Worm (Caenorhabditis elegans) whole organism, late embryonic: ENCODE data around the gene D2089.3.

Experiments used
- F13H6.1 ChIP-seq: sonication (generic microtip); optimal IDR thresholded peaks from 2 replicates; lab custom pipeline; 2016; ENCODE audit warnings: missing genetic modification characterization, missing compliant biosample characterization
- ceh-48 ChIP-seq: sonication (generic microtip); optimal IDR thresholded peaks from 2 replicates; lab custom pipeline; 2016; ENCODE audit warnings: missing genetic modification characterization, inconsistent platforms, missing compliant biosample characterization
- nfya-1 ChIP-seq: sonication (generic microtip); optimal IDR thresholded peaks from 2 replicates; lab custom pipeline; 2017; ENCODE audit warnings: missing genetic modification characterization, mild to moderate bottlenecking, missing compliant biosample characterization, antibody characterized with exemption, moderate library complexity
- nhr-11 ChIP-seq: fragments of 150-350 bp; optimal IDR thresholded peaks from 2 replicates; lab custom pipeline; 2014; ENCODE audit warnings: missing biosample characterization, missing genetic modification characterization
- pha-2 ChIP-seq: sonication (generic microtip); optimal IDR thresholded peaks from 2 replicates; lab custom pipeline; 2017; ENCODE audit warnings: mild to moderate bottlenecking, missing genetic modification characterization, missing compliant biosample characterization
- unc-86 ChIP-seq: sonication (generic microtip); optimal IDR thresholded peaks from 2 replicates; lab custom pipeline; 2016; ENCODE audit warnings: missing genetic modification characterization, missing compliant biosample characterization

ce11 chrII:10707439-10708096 lies 42.6 kb upstream of the D2089.3 start:
- TF ChIP-seq unc-86 (no peak), F13H6.1 (tag; lab: Kevin White, UChicago) (no peak), ceh-48 (tag; lab: Kevin White, UChicago) (no peak), nfya-1 (no peak), nhr-11 (tag; lab: Kevin White, UChicago) (no peak), pha-2 (tag; lab: Kevin White, UChicago) (no peak)
